Worm (Caenorhabditis elegans) whole organism, L4 larva: ENCODE data around the gene cchl-1.

Experiments used
- F10B5.3 ChIP-seq: sonication (generic microtip); optimal IDR thresholded peaks from 2 replicates; lab custom pipeline; 2016; ENCODE audit warnings: mild to moderate bottlenecking, missing genetic modification characterization, missing compliant biosample characterization
- F44E2.7 ChIP-seq: fragments of 200-800 bp; sonication (Bioruptor generic); IDR thresholded peaks from 2 replicates; pipeline ENCODE4 v2.1.2; 2022; ENCODE audit warnings: missing genetic modification characterization, missing compliant biosample characterization
- F49E8.2 ChIP-seq: sonication (generic microtip); optimal IDR thresholded peaks from 2 replicates; lab custom pipeline; 2016; ENCODE audit warnings: missing compliant biosample characterization, mild to moderate bottlenecking, missing genetic modification characterization, borderline replicate concordance
- T26A8.4 ChIP-seq: fragments of 200-800 bp; sonication (Bioruptor generic); IDR thresholded peaks from 2 replicates; pipeline ENCODE4 v1.3.6; 2022; ENCODE audit warnings: missing genetic modification characterization, missing compliant biosample characterization
- aha-1 ChIP-seq: fragments of 150-350 bp; peaks from one replicate; lab custom pipeline; 2014; ENCODE audit warnings: missing biosample characterization, missing genetic modification characterization
- arid-1 ChIP-seq: fragments of 200-800 bp; sonication (Bioruptor generic); conservative IDR thresholded peaks from 2 replicates; pipeline ENCODE4 v1.3.6; 2022; ENCODE audit warnings: missing genetic modification reagents, missing genetic modification characterization, missing compliant biosample characterization
- ceh-20 ChIP-seq: fragments of 200-800 bp; sonication (Bioruptor generic); IDR thresholded peaks from 2 replicates; pipeline ENCODE4 v1.3.6; 2022; ENCODE audit warnings: missing genetic modification reagents, missing genetic modification characterization, missing compliant biosample characterization
- ceh-28 ChIP-seq: fragments of 150-350 bp; optimal IDR thresholded peaks from 2 replicates; lab custom pipeline; 2014; ENCODE audit warnings: missing biosample characterization, missing genetic modification reagents, missing genetic modification characterization
- ceh-32 ChIP-seq: sonication (generic microtip); optimal IDR thresholded peaks from 2 replicates; lab custom pipeline; 2016; ENCODE audit warnings: mild to moderate bottlenecking, missing genetic modification characterization, missing compliant biosample characterization; ENCODE audit not compliant: poor library complexity
- ceh-44 ChIP-seq: fragments of 200-800 bp; sonication (Bioruptor generic); IDR thresholded peaks from 2 replicates; pipeline ENCODE4 v1.3.6; 2022; ENCODE audit warnings: missing genetic modification reagents, missing genetic modification characterization, missing compliant biosample characterization
- ceh-82 ChIP-seq: sonication (generic microtip); optimal IDR thresholded peaks from 2 replicates; lab custom pipeline; 2017; ENCODE audit warnings: missing biosample characterization, missing genetic modification characterization
- ces-1 ChIP-seq: fragments of 150-350 bp; sonication (generic microtip); optimal IDR thresholded peaks from 4 replicates; lab custom pipeline; 2014; ENCODE audit warnings: missing biosample characterization, missing genetic modification reagents, missing genetic modification characterization
- ctbp-1 ChIP-seq: fragments of 200-800 bp; sonication (Bioruptor generic); IDR thresholded peaks from 2 replicates; pipeline ENCODE4 v1.3.6; 2022; ENCODE audit warnings: missing genetic modification reagents, missing genetic modification characterization, missing compliant biosample characterization
- daf-12 ChIP-seq: fragments of 150-350 bp; optimal IDR thresholded peaks from 2 replicates; lab custom pipeline; 2014; ENCODE audit warnings: missing biosample characterization, missing genetic modification reagents, missing genetic modification characterization
- daf-16 ChIP-seq, 3 experiments: sonication (generic microtip); optimal IDR thresholded peaks; 2 replicates each; lab custom pipeline; 2016 to 2017; ENCODE audit warnings: missing genetic modification characterization in 3 of 3, missing genetic modification reagents in 3 of 3, mild to moderate bottlenecking in 2 of 3, missing compliant biosample characterization in 2 of 3, missing biosample characterization in 1 of 3, moderate library complexity in 1 of 3
- daf-19 ChIP-seq: fragments of 200-800 bp; sonication (Bioruptor generic); conservative IDR thresholded peaks from 2 replicates; pipeline ENCODE4 v1.3.6; 2022; ENCODE audit warnings: missing genetic modification characterization, missing compliant biosample characterization
- daf-8 ChIP-seq: fragments of 200-800 bp; sonication (Bioruptor generic); IDR thresholded peaks from 2 replicates; pipeline ENCODE4 v1.3.6; 2022; ENCODE audit warnings: missing genetic modification characterization, missing compliant biosample characterization
- dmd-9 ChIP-seq: fragments of 200-800 bp; sonication (Bioruptor generic); IDR thresholded peaks from 2 replicates; pipeline ENCODE4 v1.3.6; 2022; ENCODE audit warnings: missing genetic modification reagents, missing genetic modification characterization, missing compliant biosample characterization
- duxl-1 ChIP-seq: sonication (generic microtip); optimal IDR thresholded peaks from 2 replicates; lab custom pipeline; 2016; ENCODE audit warnings: mild to moderate bottlenecking, missing genetic modification characterization, moderate library complexity, missing compliant biosample characterization; ENCODE audit not compliant: poor library complexity
- egl-27 ChIP-seq: sonication (generic microtip); optimal IDR thresholded peaks from 3 replicates; lab custom pipeline; 2017; ENCODE audit warnings: missing biosample characterization, missing genetic modification reagents, missing genetic modification characterization
- hlh-11 ChIP-seq: fragments of 200-800 bp; sonication (Bioruptor generic); optimal IDR thresholded peaks from 2 replicates; lab custom pipeline; 2018; ENCODE audit warnings: mild to moderate bottlenecking, missing genetic modification characterization, missing compliant biosample characterization
- hlh-30 ChIP-seq: sonication (generic microtip); optimal IDR thresholded peaks from 2 replicates; lab custom pipeline; 2017; ENCODE audit warnings: antibody characterized with exemption, mild to moderate bottlenecking, missing genetic modification characterization, missing compliant biosample characterization; ENCODE audit not compliant: insufficient read depth
- hmg-1.1 ChIP-seq: fragments of 200-800 bp; sonication (Bioruptor generic); IDR thresholded peaks from 2 replicates; pipeline ENCODE4 v1.3.6; 2022; ENCODE audit warnings: missing genetic modification reagents, missing genetic modification characterization, missing compliant biosample characterization
- jun-1 ChIP-seq: fragments of 150-350 bp; optimal IDR thresholded peaks from 2 replicates; lab custom pipeline; 2014; ENCODE audit warnings: missing biosample characterization, missing genetic modification reagents, missing genetic modification characterization
- lin-13 ChIP-seq: fragments of 150-350 bp; optimal IDR thresholded peaks from 2 replicates; lab custom pipeline; 2014; ENCODE audit warnings: missing biosample characterization, missing genetic modification reagents, missing genetic modification characterization
- lin-15B ChIP-seq: fragments of 150-350 bp; sonication (generic microtip); optimal IDR thresholded peaks from 3 replicates; lab custom pipeline; 2014; ENCODE audit warnings: missing biosample characterization, missing genetic modification characterization
- lin-38 ChIP-seq: fragments of 200-800 bp; sonication (Bioruptor generic); IDR thresholded peaks from 2 replicates; pipeline ENCODE4 v1.3.6; 2022; ENCODE audit warnings: missing genetic modification reagents, missing genetic modification characterization, missing compliant biosample characterization
- lsy-2 ChIP-seq, 2 experiments: fragments of 150-350 bp in 1 of 2; sonication (generic microtip) in 1 of 2; optimal IDR thresholded peaks; 2 replicates each; lab custom pipeline; 2014 to 2017; ENCODE audit warnings: missing biosample characterization in 2 of 2, missing genetic modification characterization in 2 of 2
- mdl-1 ChIP-seq, 2 experiments: fragments of 150-350 bp in 1 of 2; sonication (generic microtip) in 1 of 2; optimal IDR thresholded peaks; 2 replicates each; lab custom pipeline; 2014 to 2017; ENCODE audit warnings: missing biosample characterization in 2 of 2, missing genetic modification characterization in 2 of 2
- mdt-29 ChIP-seq: fragments of 200-800 bp; sonication (Bioruptor generic); IDR thresholded peaks from 2 replicates; pipeline ENCODE4 v1.3.6; 2022; ENCODE audit warnings: missing genetic modification reagents, missing genetic modification characterization, missing compliant biosample characterization
- mep-1 ChIP-seq: fragments of 150-350 bp; sonication (generic microtip); optimal IDR thresholded peaks from 3 replicates; lab custom pipeline; 2014; ENCODE audit warnings: missing biosample characterization, missing genetic modification characterization
- mes-2 ChIP-seq: sonication (generic microtip); optimal IDR thresholded peaks from 2 replicates; lab custom pipeline; 2016; ENCODE audit warnings: missing genotype, mild to moderate bottlenecking, missing genetic modification characterization, missing compliant biosample characterization; ENCODE audit not compliant: poor library complexity, severe bottlenecking
- mxl-3 ChIP-seq: fragments of 200-800 bp; sonication (Bioruptor generic); optimal IDR thresholded peaks from 2 replicates; lab custom pipeline; 2018; ENCODE audit warnings: mild to moderate bottlenecking, missing genetic modification characterization, missing compliant biosample characterization
- nhr-102 ChIP-seq: sonication (generic microtip); optimal IDR thresholded peaks from 2 replicates; lab custom pipeline; 2016; ENCODE audit warnings: mild to moderate bottlenecking, missing genetic modification characterization, moderate library complexity, missing compliant biosample characterization
- nhr-48 ChIP-seq: sonication (generic microtip); optimal IDR thresholded peaks from 2 replicates; lab custom pipeline; 2016; ENCODE audit warnings: mild to moderate bottlenecking, missing genetic modification characterization, missing compliant biosample characterization
- nhr-6 ChIP-seq: fragments of 150-350 bp; optimal IDR thresholded peaks from 2 replicates; lab custom pipeline; 2014; ENCODE audit warnings: missing biosample characterization, missing genetic modification characterization
- nhr-77 ChIP-seq: fragments of 150-350 bp; optimal IDR thresholded peaks from 2 replicates; lab custom pipeline; 2014; ENCODE audit warnings: missing biosample characterization, missing genetic modification characterization
- pha-4 ChIP-seq, 2 experiments: fragments of 150-350 bp in 1 of 2; fragments of 200-800 bp in 1 of 2; sonication (Bioruptor generic) in 1 of 2; IDR thresholded peaks in 1 of 2; optimal IDR thresholded peaks in 1 of 2; 2 replicates each; pipeline versions ENCODE4 v1.3.6 to Lab custom; 2014 to 2022; ENCODE audit warnings: missing genetic modification characterization in 2 of 2, missing genetic modification reagents in 2 of 2, missing biosample characterization in 1 of 2, missing compliant biosample characterization in 1 of 2
- pqm-1 ChIP-seq: sonication (generic microtip); optimal IDR thresholded peaks from 2 replicates; lab custom pipeline; 2017; ENCODE audit warnings: missing biosample characterization, missing genetic modification characterization
- sdz-12 ChIP-seq: fragments of 200-800 bp; sonication (Bioruptor generic); optimal IDR thresholded peaks from 2 replicates; lab custom pipeline; 2018; ENCODE audit warnings: mild to moderate bottlenecking, missing genetic modification characterization, missing compliant biosample characterization
- set-16 ChIP-seq: fragments of 200-800 bp; sonication (Bioruptor generic); IDR thresholded peaks from 2 replicates; pipeline ENCODE4 v1.3.6; 2022; ENCODE audit warnings: missing genetic modification reagents, missing genetic modification characterization, missing compliant biosample characterization
- snpc-1.2 ChIP-seq: fragments of 200-800 bp; sonication (Bioruptor generic); IDR thresholded peaks from 2 replicates; pipeline ENCODE4 v1.3.6; 2022; ENCODE audit warnings: missing genetic modification reagents, missing genetic modification characterization, missing compliant biosample characterization
- snpc-4 ChIP-seq: fragments of 150-350 bp; optimal IDR thresholded peaks from 2 replicates; lab custom pipeline; 2014; ENCODE audit warnings: missing biosample characterization, missing genetic modification characterization
- spr-3 ChIP-seq: fragments of 200-800 bp; sonication (Bioruptor generic); optimal IDR thresholded peaks from 2 replicates; lab custom pipeline; 2018; ENCODE audit warnings: mild to moderate bottlenecking, missing genetic modification characterization, missing compliant biosample characterization
- unc-130 ChIP-seq: sonication (generic microtip); optimal IDR thresholded peaks from 2 replicates; lab custom pipeline; 2016; ENCODE audit warnings: missing genetic modification reagents, missing genetic modification characterization, missing compliant biosample characterization
- unc-39 ChIP-seq: sonication (generic microtip); optimal IDR thresholded peaks from 2 replicates; lab custom pipeline; 2017; ENCODE audit warnings: missing biosample characterization, missing genetic modification characterization
- zfp-3 ChIP-seq: fragments of 200-800 bp; sonication (Bioruptor generic); conservative IDR thresholded peaks from 2 replicates; pipeline ENCODE4 v1.3.6; 2022; ENCODE audit warnings: missing genetic modification reagents, missing genetic modification characterization, missing compliant biosample characterization
- zip-11 ChIP-seq: fragments of 200-800 bp; sonication (Bioruptor generic); IDR thresholded peaks from 2 replicates; pipeline ENCODE4 v1.3.6; 2022; ENCODE audit warnings: missing genetic modification characterization, missing compliant biosample characterization
- zip-2 ChIP-seq: fragments of 150-350 bp; optimal IDR thresholded peaks from 2 replicates; lab custom pipeline; 2014; ENCODE audit warnings: missing biosample characterization, missing genetic modification characterization

cchl-1 gene

ce11 chrII:11224045-11224481 lies 12.1 kb downstream of the cchl-1 start (continued):
- TF ChIP-seq hlh-30 (tag; lab: Kevin White, UChicago) (peak; percentile 61), nhr-102 (tag; lab: Kevin White, UChicago) (peak; percentile 86), lin-15B (tag; lab: Kevin White, UChicago) (no peak), hmg-1.1 (peak; percentile 83), lin-13 (GFP tag; lab: Kevin White, UChicago) (peak; percentile 82), unc-39 (tag; lab: Kevin White, UChicago) (no peak), unc-130 (GFP tag; lab: Kevin White, UChicago) (peak; percentile 27), nhr-77 (tag; lab: Kevin White, UChicago) (peak; percentile 47), arid-1 (GFP tag; lab: Robert Waterston, UW) (0 out of 2 replicates have a peak, but pooled peaks have one; percentile 51), aha-1 (peak; percentile 62), daf-12 (tag; lab: Kevin White, UChicago) (no peak), duxl-1 (tag; lab: Kevin White, UChicago) (peak; percentile 84), F49E8.2 (tag; lab: Kevin White, UChicago) (peak; percentile 90), snpc-1.2 (GFP tag; lab: Robert Waterston, UW) (peak; percentile 85), ceh-44 (GFP tag; lab: Robert Waterston, UW) (peak; percentile 96), hlh-11 (tag; lab: Kevin White, UChicago) (peak; percentile 80), daf-19 (GFP tag; lab: Robert Waterston, UW) (peak; percentile 67; the same call in 1 of the 2 replicates), spr-3 (GFP tag; lab: Kevin White, UChicago) (peak; percentile 59), snpc-4 (peak; percentile 93), mes-2 (tag; lab: Kevin White, UChicago) (peak; percentile 89), zip-11 (GFP tag; lab: Robert Waterston, UW) (no peak), ces-1 (GFP tag; lab: Kevin White, UChicago) (no peak), lin-38 (GFP tag; lab: Robert Waterston, UW) (peak; percentile 86), T26A8.4 (GFP tag; lab: Robert Waterston, UW) (peak; percentile 93), daf-8 (no peak), mdt-29 (GFP tag; lab: Robert Waterston, UW) (0 out of 2 replicates have a peak, but pooled peaks have one; percentile 16), egl-27 (no peak), zip-2 (tag; lab: Kevin White, UChicago) (peak; percentile 25), pha-4 (GFP tag; IDR thresholded peaks at IDR 0.05; lab: Robert Waterston, UW) (peak; percentile 77), pha-4 (tag; optimal IDR thresholded peaks at IDR 0.05; lab: Kevin White, UChicago) (no peak), jun-1 (tag; lab: Kevin White, UChicago) (no peak), nhr-6 (tag; lab: Kevin White, UChicago) (peak; percentile 71), ceh-32 (no peak), ctbp-1 (no peak), mdl-1 (tag; optimal IDR thresholded peaks at IDR 0.05; lab: Kevin White, UChicago) (peak in 1 of 2 experiments; percentile 18), nhr-48 (tag; lab: Kevin White, UChicago) (peak; percentile 44), F44E2.7 (GFP tag; lab: Robert Waterston, UW) (no peak), pqm-1 (tag; lab: Kevin White, UChicago) (peak; percentile 41), mep-1 (tag; lab: Kevin White, UChicago) (peak; percentile 80), ceh-28 (no peak), daf-16 (GFP tag; optimal IDR thresholded peaks at IDR 0.05; lab: Kevin White, UChicago) (peak; percentile 60 to 64), daf-16 (tag; optimal IDR thresholded peaks at IDR 0.05; lab: Kevin White, UChicago) (peak; percentile 92), mxl-3 (GFP tag; lab: Kevin White, UChicago) (peak; percentile 71), set-16 (GFP tag; lab: Robert Waterston, UW) (no peak), lsy-2 (tag; optimal IDR thresholded peaks at IDR 0.05; lab: Kevin White, UChicago) (peak in 1 of 2 experiments; percentile 72), F10B5.3 (tag; lab: Kevin White, UChicago) (peak; percentile 76), zfp-3 (no peak), ceh-20 (GFP tag; lab: Robert Waterston, UW) (0 out of 2 replicates have a peak, but pooled peaks have one; percentile 21), ceh-82 (tag; lab: Kevin White, UChicago) (no peak), dmd-9 (GFP tag; lab: Robert Waterston, UW) (no peak), sdz-12 (GFP tag; lab: Kevin White, UChicago) (no peak)
